Worm (Caenorhabditis elegans) whole organism, mixed stage, embryonic: ENCODE measurements around the gene dhrr-1.

ENCODE experiments used
- M03D4.4 ChIP-seq: sonication (generic microtip); optimal IDR thresholded peaks from 2 replicates; lab custom pipeline; 2017; ENCODE audit warnings: mild to moderate bottlenecking, missing genetic modification characterization, missing compliant biosample characterization
- bed-3 ChIP-seq: fragments of 200-800 bp; sonication (Bioruptor generic); optimal IDR thresholded peaks from 3 replicates; lab custom pipeline; 2018; ENCODE audit warnings: mild to moderate bottlenecking, missing genetic modification characterization, moderate library complexity, missing compliant biosample characterization
- blmp-1 ChIP-seq: fragments of 150-350 bp; optimal IDR thresholded peaks from 2 replicates; lab custom pipeline; 2014; ENCODE audit warnings: missing biosample characterization, missing genetic modification characterization
- ceh-39 ChIP-seq: fragments of 150-350 bp; optimal IDR thresholded peaks from 2 replicates; lab custom pipeline; 2014; ENCODE audit warnings: missing biosample characterization, missing genetic modification characterization
- ceh-43 ChIP-seq: fragments of 200-800 bp; sonication (Bioruptor generic); optimal IDR thresholded peaks from 2 replicates; lab custom pipeline; 2018; ENCODE audit warnings: mild to moderate bottlenecking, missing genetic modification characterization, moderate library complexity, missing compliant biosample characterization
- ceh-83 ChIP-seq: fragments of 200-800 bp; sonication (Bioruptor generic); optimal IDR thresholded peaks from 2 replicates; lab custom pipeline; 2018; ENCODE audit warnings: mild to moderate bottlenecking, missing genetic modification characterization, missing compliant biosample characterization
- ces-1 ChIP-seq: fragments of 150-350 bp; optimal IDR thresholded peaks from 2 replicates; lab custom pipeline; 2014; ENCODE audit warnings: missing biosample characterization, missing genetic modification reagents, missing genetic modification characterization
- cnd-1 ChIP-seq: fragments of 200-800 bp; sonication (Bioruptor generic); optimal IDR thresholded peaks from 2 replicates; lab custom pipeline; 2018; ENCODE audit warnings: mild to moderate bottlenecking, missing genetic modification characterization, missing compliant biosample characterization
- drap-1 ChIP-seq: fragments of 200-800 bp; sonication (Bioruptor generic); optimal IDR thresholded peaks from 3 replicates; lab custom pipeline; 2018; ENCODE audit warnings: mild to moderate bottlenecking, missing genetic modification characterization, missing compliant biosample characterization
- elt-1 ChIP-seq: sonication (generic microtip); optimal IDR thresholded peaks from 2 replicates; lab custom pipeline; 2017; ENCODE audit warnings: missing genetic modification characterization, mild to moderate bottlenecking, missing compliant biosample characterization, antibody characterized with exemption, moderate library complexity, borderline replicate concordance; ENCODE audit not compliant: insufficient read depth
- elt-3 ChIP-seq: fragments of 150-350 bp; optimal IDR thresholded peaks from 2 replicates; lab custom pipeline; 2014; ENCODE audit warnings: missing biosample characterization, missing genetic modification characterization
- flh-1 ChIP-seq: fragments of 200-800 bp; sonication (Bioruptor generic); optimal IDR thresholded peaks from 2 replicates; lab custom pipeline; 2018; ENCODE audit warnings: mild to moderate bottlenecking, missing genetic modification characterization, moderate library complexity, missing compliant biosample characterization
- hlh-1 ChIP-seq: fragments of 150-350 bp; optimal IDR thresholded peaks from 2 replicates; lab custom pipeline; 2014; ENCODE audit warnings: missing biosample characterization, missing genetic modification reagents, missing genetic modification characterization
- lin-13 ChIP-seq: fragments of 150-350 bp; optimal IDR thresholded peaks from 2 replicates; lab custom pipeline; 2014; ENCODE audit warnings: missing biosample characterization, missing genetic modification characterization
- lin-32 ChIP-seq: fragments of 200-800 bp; sonication (Bioruptor generic); optimal IDR thresholded peaks from 2 replicates; lab custom pipeline; 2018; ENCODE audit warnings: mild to moderate bottlenecking, missing genetic modification characterization, missing compliant biosample characterization
- lsy-2 ChIP-seq: fragments of 150-350 bp; optimal IDR thresholded peaks from 2 replicates; lab custom pipeline; 2014; ENCODE audit warnings: missing biosample characterization, missing genetic modification characterization
- mab-5 ChIP-seq: fragments of 150-350 bp; optimal IDR thresholded peaks from 2 replicates; lab custom pipeline; 2014; ENCODE audit warnings: missing biosample characterization, missing genetic modification characterization
- mep-1 ChIP-seq: fragments of 150-350 bp; optimal IDR thresholded peaks from 2 replicates; lab custom pipeline; 2017; ENCODE audit warnings: missing biosample characterization, missing genetic modification reagents, missing genetic modification characterization, inconsistent platforms
- mls-2 ChIP-seq: sonication (generic microtip); optimal IDR thresholded peaks from 2 replicates; lab custom pipeline; 2016; ENCODE audit warnings: mild to moderate bottlenecking, missing genetic modification characterization, moderate library complexity, missing compliant biosample characterization
- nhr-12 ChIP-seq: fragments of 150-350 bp; optimal IDR thresholded peaks from 2 replicates; lab custom pipeline; 2014; ENCODE audit warnings: missing biosample characterization, missing genetic modification characterization
- nhr-2 ChIP-seq: fragments of 150-350 bp; optimal IDR thresholded peaks from 2 replicates; lab custom pipeline; 2014; ENCODE audit warnings: missing biosample characterization, missing genetic modification characterization
- nhr-237 ChIP-seq: fragments of 150-350 bp; optimal IDR thresholded peaks from 2 replicates; lab custom pipeline; 2014; ENCODE audit warnings: missing biosample characterization, missing genetic modification characterization
- nhr-28 ChIP-seq: fragments of 150-350 bp; optimal IDR thresholded peaks from 2 replicates; lab custom pipeline; 2014; ENCODE audit warnings: missing biosample characterization, missing genetic modification characterization
- nhr-76 ChIP-seq: sonication (generic microtip); optimal IDR thresholded peaks from 2 replicates; lab custom pipeline; 2017; ENCODE audit warnings: missing biosample characterization, missing genetic modification characterization
- pha-4 ChIP-seq: fragments of 150-350 bp; optimal IDR thresholded peaks from 2 replicates; lab custom pipeline; 2018; ENCODE audit warnings: missing biosample characterization, missing genetic modification reagents, missing genetic modification characterization
- sem-2 ChIP-seq: fragments of 200-800 bp; sonication (Bioruptor generic); optimal IDR thresholded peaks from 2 replicates; lab custom pipeline; 2018; ENCODE audit warnings: mild to moderate bottlenecking, missing genetic modification characterization, missing compliant biosample characterization
- snpc-4 ChIP-seq: fragments of 150-350 bp; optimal IDR thresholded peaks from 2 replicates; lab custom pipeline; 2014; ENCODE audit warnings: missing biosample characterization, missing genetic modification characterization
- sptf-1 ChIP-seq: sonication (generic microtip); optimal IDR thresholded peaks from 2 replicates; lab custom pipeline; 2017; ENCODE audit warnings: mild to moderate bottlenecking, missing genetic modification characterization, moderate library complexity, missing compliant biosample characterization
- tbx-8 ChIP-seq: fragments of 200-800 bp; sonication (Bioruptor generic); optimal IDR thresholded peaks from 2 replicates; lab custom pipeline; 2018; ENCODE audit warnings: mild to moderate bottlenecking, missing genetic modification characterization, moderate library complexity, missing compliant biosample characterization
- unc-120 ChIP-seq: sonication (generic microtip); optimal IDR thresholded peaks from 2 replicates; lab custom pipeline; 2017; ENCODE audit warnings: missing genetic modification characterization, missing compliant biosample characterization; ENCODE audit not compliant: poor library complexity, severe bottlenecking
- unc-62 ChIP-seq: fragments of 150-350 bp; optimal IDR thresholded peaks from 2 replicates; lab custom pipeline; 2014; ENCODE audit warnings: missing biosample characterization, missing genetic modification reagents, missing genetic modification characterization
- zip-8 ChIP-seq: fragments of 150-350 bp; optimal IDR thresholded peaks from 2 replicates; lab custom pipeline; 2014; ENCODE audit warnings: missing biosample characterization, missing genetic modification characterization
- ztf-11 ChIP-seq: fragments of 150-350 bp; optimal IDR thresholded peaks from 2 replicates; lab custom pipeline; 2014; ENCODE audit warnings: missing biosample characterization, missing genetic modification characterization

dhrr-1 gene

ce11 chrIII:8971255-8972020, 27.0 kb downstream of the dhrr-1 start, which contains the start of the genes eif-3.D and R08D7.4:
Gene eif-3.D (minus strand): TSS chrIII:8971578.
Gene R08D7.4 (plus strand): TSS chrIII:8971892.
- peak; percentile 33 for TF ChIP-seq nhr-237
- TF ChIP-seq lin-13 (tag; lab: Kevin White, UChicago), result peak; percentile 31
- peak; percentile 9 for TF ChIP-seq cnd-1
- TF ChIP-seq mep-1 (tag; lab: Kevin White, UChicago), result no peak
- TF ChIP-seq lsy-2 (tag; lab: Kevin White, UChicago), result peak; percentile 56
- no peak for TF ChIP-seq mab-5 (tag; lab: Kevin White, UChicago)
- no peak for TF ChIP-seq tbx-8
- no peak for TF ChIP-seq elt-3 (tag; lab: Kevin White, UChicago)
- TF ChIP-seq sem-2 (GFP tag; lab: Kevin White, UChicago), result no peak
- TF ChIP-seq ceh-39 (tag; lab: Kevin White, UChicago), result no peak
- TF ChIP-seq M03D4.4 (tag; lab: Kevin White, UChicago), result peak; percentile 58
- TF ChIP-seq pha-4 (tag; lab: Kevin White, UChicago), result peak; percentile 49
- TF ChIP-seq mls-2 (tag; lab: Kevin White, UChicago), result peak; percentile 64
- TF ChIP-seq nhr-12 (tag; lab: Kevin White, UChicago), result no peak
- no peak for TF ChIP-seq zip-8 (tag; lab: Kevin White, UChicago)
- TF ChIP-seq bed-3 (GFP tag; lab: Kevin White, UChicago), result peak; percentile 16
- no peak for TF ChIP-seq snpc-4 (tag; lab: Kevin White, UChicago)
- TF ChIP-seq ztf-11 (tag; lab: Kevin White, UChicago), result peak; percentile 46
- peak; percentile 37 for TF ChIP-seq unc-120 (tag; lab: Kevin White, UChicago)
- no peak for TF ChIP-seq hlh-1 (tag; lab: Kevin White, UChicago)
- TF ChIP-seq drap-1 (GFP tag; lab: Kevin White, UChicago), result no peak
- TF ChIP-seq sptf-1, result peak; percentile 79
- no peak for TF ChIP-seq nhr-28
- TF ChIP-seq unc-62 (GFP tag; lab: Kevin White, UChicago), result no peak
- no peak for TF ChIP-seq ceh-83 (GFP tag; lab: Kevin White, UChicago)

ce11 chrIII:8973163-8973562, 28.7 kb downstream of the dhrr-1 start:
- TF ChIP-seq M03D4.4 (tag; lab: Kevin White, UChicago) (no peak), ces-1 (GFP tag; lab: Kevin White, UChicago) (peak; percentile 28), ceh-43 (no peak)

- TF ChIP-seq flh-1, result no peak
- TF ChIP-seq lsy-2 (tag; lab: Kevin White, UChicago), result no peak
- no peak for TF ChIP-seq ztf-11 (tag; lab: Kevin White, UChicago)
- no peak for TF ChIP-seq mep-1 (tag; lab: Kevin White, UChicago)
- no peak for TF ChIP-seq nhr-237
- TF ChIP-seq ceh-39 (tag; lab: Kevin White, UChicago), result no peak
- no peak for TF ChIP-seq hlh-1 (tag; lab: Kevin White, UChicago)
- no peak for TF ChIP-seq ces-1 (GFP tag; lab: Kevin White, UChicago)
- TF ChIP-seq sem-2 (GFP tag; lab: Kevin White, UChicago), result no peak
- TF ChIP-seq nhr-12 (tag; lab: Kevin White, UChicago), result no peak
- TF ChIP-seq drap-1 (GFP tag; lab: Kevin White, UChicago), result no peak
- TF ChIP-seq elt-1 (tag; lab: Kevin White, UChicago), result no peak
- TF ChIP-seq nhr-28, result no peak
- TF ChIP-seq unc-120 (tag; lab: Kevin White, UChicago), result no peak
- TF ChIP-seq ceh-43, result no peak
- TF ChIP-seq bed-3 (GFP tag; lab: Kevin White, UChicago), result no peak
- TF ChIP-seq lin-32 (GFP tag; lab: Kevin White, UChicago), result no peak
- no peak for TF ChIP-seq nhr-76
- TF ChIP-seq mls-2 (tag; lab: Kevin White, UChicago), result no peak
- no peak for TF ChIP-seq snpc-4 (tag; lab: Kevin White, UChicago)
Observed at ce11 chrIII:8973826-8974225, 29.4 kb downstream of the dhrr-1 start, which contains the start of gene R08D7.5. Gene R08D7.5 (plus strand): TSS chrIII:8974126.

ce11 chrIII:8974835-8975234, 30.4 kb downstream of the dhrr-1 start:
- TF ChIP-seq sem-2 (GFP tag; lab: Kevin White, UChicago), result no peak
- no peak for TF ChIP-seq mls-2 (tag; lab: Kevin White, UChicago)
- no peak for TF ChIP-seq lsy-2 (tag; lab: Kevin White, UChicago)
- TF ChIP-seq unc-62 (GFP tag; lab: Kevin White, UChicago), result no peak
- TF ChIP-seq tbx-8, result no peak
- TF ChIP-seq elt-3 (tag; lab: Kevin White, UChicago), result no peak
- TF ChIP-seq bed-3 (GFP tag; lab: Kevin White, UChicago), result no peak
- TF ChIP-seq sptf-1, result no peak
- TF ChIP-seq nhr-28, result no peak
- no peak for TF ChIP-seq nhr-2 (tag; lab: Kevin White, UChicago)
- TF ChIP-seq lin-13 (tag; lab: Kevin White, UChicago), result no peak
- no peak for TF ChIP-seq zip-8 (tag; lab: Kevin White, UChicago)
- no peak for TF ChIP-seq hlh-1 (tag; lab: Kevin White, UChicago)
- no peak for TF ChIP-seq M03D4.4 (tag; lab: Kevin White, UChicago)
- no peak for TF ChIP-seq blmp-1 (tag; lab: Kevin White, UChicago)
- no peak for TF ChIP-seq mep-1 (tag; lab: Kevin White, UChicago)
- no peak for TF ChIP-seq pha-4 (tag; lab: Kevin White, UChicago)
- no peak for TF ChIP-seq cnd-1
